Worm (Caenorhabditis elegans) whole organism, L4/young adult: ENCODE measurements around the gene C08E3.14.

Experiments used
- W03F9.2 ChIP-seq: fragments of 150-350 bp; optimal IDR thresholded peaks from 2 replicates; lab custom pipeline; 2014; ENCODE audit warnings: missing biosample characterization, missing genetic modification characterization
- dao-5 ChIP-seq: sonication (generic microtip); optimal IDR thresholded peaks from 2 replicates; lab custom pipeline; 2016; ENCODE audit warnings: missing genotype, missing genetic modification characterization, moderate library complexity, missing compliant biosample characterization
- him-1 ChIP-seq: sonication (generic microtip); optimal IDR thresholded peaks from 2 replicates; lab custom pipeline; 2016; ENCODE audit warnings: missing genotype, missing genetic modification reagents, missing genetic modification characterization, missing compliant biosample characterization

C08E3.14 gene

DNA sequence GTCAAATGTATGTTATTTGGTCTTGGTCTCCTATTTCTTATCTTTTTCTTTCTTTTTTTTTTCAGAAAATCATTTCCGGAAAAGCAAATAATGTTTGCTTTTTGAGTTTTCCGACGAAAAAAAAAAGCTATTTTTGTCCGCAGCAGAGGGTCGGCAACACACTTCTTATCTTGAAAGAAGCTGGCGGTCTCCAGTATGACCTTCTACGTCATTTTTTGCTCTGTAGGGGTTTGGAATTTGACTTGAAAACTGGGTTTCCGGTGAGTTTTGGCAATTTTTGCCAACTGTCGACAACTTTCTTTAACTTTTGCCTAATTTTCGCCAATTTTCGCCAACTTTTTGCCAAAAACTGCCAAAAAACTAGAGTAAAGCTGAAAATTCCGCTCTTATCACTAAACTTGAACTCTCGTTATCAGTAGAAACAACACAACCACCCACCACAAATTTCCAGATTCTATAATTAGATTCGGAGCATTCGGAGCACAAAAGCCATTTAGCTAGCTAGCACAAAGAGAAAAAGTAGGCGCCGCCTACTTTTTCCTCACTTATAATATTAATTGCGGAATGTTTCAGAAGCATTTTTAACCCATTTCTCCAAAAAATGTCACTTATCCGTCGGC lies 44.6 kb downstream of the C08E3.14 start, which contains the start of gene nhx-6:
nhx-6 (plus strand) TSS at position 570 of the 620 bp plus-strand sequence.
- TF ChIP-seq dao-5 (tag; lab: Kevin White, UChicago) (no peak), W03F9.2 (tag; lab: Kevin White, UChicago) (no peak), him-1 (tag; lab: Kevin White, UChicago) (no peak)

DNA sequence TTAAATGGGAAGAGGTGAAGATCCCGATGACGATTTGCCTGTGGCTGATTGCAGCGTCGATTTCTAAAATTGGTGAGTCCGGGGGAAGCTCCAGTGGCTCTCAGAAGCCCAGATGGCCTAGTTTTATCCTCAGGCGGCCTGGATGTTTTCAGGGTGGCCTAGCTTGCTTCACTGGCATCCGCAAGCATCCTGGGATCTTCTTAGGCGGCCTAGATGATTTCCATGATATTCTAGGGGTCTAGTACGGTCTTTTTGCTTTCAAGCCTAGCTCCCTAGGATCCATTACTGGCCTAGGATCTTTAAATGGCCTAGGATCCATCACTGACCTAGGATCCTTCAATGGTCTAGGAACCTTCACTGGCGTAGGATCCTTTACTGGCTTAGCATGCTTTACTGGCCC lies 45.2 kb downstream of the C08E3.14 start:
- TF ChIP-seq him-1 (tag; lab: Kevin White, UChicago) (no peak), W03F9.2 (tag; lab: Kevin White, UChicago) (no peak), dao-5 (tag; lab: Kevin White, UChicago) (no peak)

DNA sequence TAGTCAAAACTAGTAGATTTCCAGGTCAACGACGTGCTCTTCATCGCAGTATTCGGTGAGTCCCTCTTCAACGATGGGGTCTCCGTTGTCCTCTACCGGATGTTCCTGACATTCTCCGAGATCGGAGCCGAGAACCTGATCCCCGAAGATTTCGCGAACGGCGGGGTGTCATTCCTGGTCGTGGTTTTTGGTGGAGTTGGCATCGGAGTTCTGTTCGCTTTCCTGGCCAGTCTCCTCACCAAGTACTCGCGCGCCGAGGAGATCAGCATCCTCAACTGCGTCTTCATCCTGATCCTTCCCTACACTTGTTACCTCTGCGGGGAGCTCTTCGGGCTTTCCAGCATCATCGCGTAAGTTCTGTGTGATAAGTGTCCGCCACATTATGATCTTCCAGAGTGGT lies 46.9 kb downstream of the C08E3.14 start:
- no peak for TF ChIP-seq dao-5 (tag; lab: Kevin White, UChicago)
- TF ChIP-seq W03F9.2 (tag; lab: Kevin White, UChicago): no peak
- no peak for TF ChIP-seq him-1 (tag; lab: Kevin White, UChicago)

DNA sequence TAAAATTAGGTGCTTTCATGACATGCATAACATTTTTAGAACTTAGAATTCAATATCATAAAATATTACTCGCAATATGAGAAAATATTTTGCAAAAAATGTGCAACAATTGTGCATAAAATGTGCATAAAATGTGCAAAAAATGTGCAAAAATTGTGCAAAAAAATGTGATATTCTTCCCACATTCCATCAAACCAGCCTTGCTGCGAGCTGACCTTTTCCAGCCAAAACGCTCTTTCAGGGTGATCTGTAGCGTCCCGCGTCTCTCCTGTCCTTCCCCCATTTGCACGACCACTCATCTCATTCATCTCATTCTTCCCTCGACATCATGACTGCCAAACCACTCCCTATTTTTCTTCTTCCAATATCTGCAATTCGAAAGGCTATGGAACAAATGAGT lies 50.3 kb downstream of the C08E3.14 start, which contains the start of gene fbxb-17:
fbxb-17 (plus strand) TSS at position 301 of the 400 bp plus-strand sequence.
- no peak for TF ChIP-seq dao-5 (tag; lab: Kevin White, UChicago)
- TF ChIP-seq W03F9.2 (tag; lab: Kevin White, UChicago): no peak
- TF ChIP-seq him-1 (tag; lab: Kevin White, UChicago): no peak
